Worm (Caenorhabditis elegans): ENCODE measurements around the gene F40D4.12.

Gene F40D4.12

DNA sequence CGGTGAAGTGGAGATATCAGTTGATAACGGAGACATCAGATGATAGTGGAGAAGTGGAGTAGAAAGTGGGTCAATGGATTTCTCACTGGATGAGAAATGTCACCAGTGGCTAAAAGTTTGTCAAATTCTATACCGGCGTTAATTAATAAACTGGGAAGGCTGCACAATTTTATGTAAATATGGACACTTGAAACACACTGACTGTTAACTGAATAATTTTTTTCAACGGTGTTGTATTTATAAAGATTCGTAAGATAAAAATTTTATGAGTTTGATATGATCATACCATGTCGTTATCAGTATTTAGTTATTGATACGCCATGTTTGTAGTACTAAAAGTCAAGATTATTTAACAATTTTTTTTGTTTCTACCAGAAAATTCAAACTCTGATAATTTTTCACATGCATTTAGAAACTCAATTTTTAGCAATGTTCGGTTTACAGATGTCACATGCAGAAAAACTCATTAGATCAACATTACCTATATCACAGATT is at the start of gene F40D4.12:
Gene F40D4.12, plus strand, starts transcription at position 445 of the 495 bp plus-strand sequence.
- no peak for TF ChIP-seq ama-1 (optimal IDR thresholded peaks at IDR 0.05)
- TF ChIP-seq aly-1 (tag; optimal IDR thresholded peaks at IDR 0.05), result no peak

DNA sequence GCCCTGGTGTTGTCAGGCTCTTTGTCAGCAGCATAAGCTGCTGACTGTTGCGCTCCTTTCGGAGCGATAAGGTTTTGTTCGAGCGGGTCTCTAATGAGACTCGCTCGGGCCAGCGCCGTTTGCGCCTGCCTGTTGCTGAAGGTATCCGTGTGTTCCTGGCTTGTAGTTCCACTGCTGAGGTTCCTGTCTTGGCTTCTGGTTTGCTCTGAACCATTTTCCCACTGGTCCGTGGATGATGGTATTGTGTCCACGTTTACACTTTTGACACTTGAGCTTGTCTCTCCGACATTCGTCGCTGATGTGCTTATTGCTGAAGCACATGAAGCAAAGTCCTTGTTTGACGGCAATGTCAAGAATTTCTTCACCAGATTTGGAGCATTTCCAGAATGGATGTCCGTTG is 8.4 kb upstream of the F40D4.12 start:
- TF ChIP-seq aly-1 (tag; optimal IDR thresholded peaks at IDR 0.05), result no peak
- no peak for TF ChIP-seq pes-1 (GFP tag; IDR thresholded peaks at IDR 0.05)
- TF ChIP-seq scrt-1 (GFP tag; IDR thresholded peaks at IDR 0.05), result no peak
- TF ChIP-seq hmg-4 (GFP tag; optimal IDR thresholded peaks at IDR 0.05), result no peak
- no peak for TF ChIP-seq hmbx-1 (tag; optimal IDR thresholded peaks at IDR 0.05)
- no peak for TF ChIP-seq ama-1 (optimal IDR thresholded peaks at IDR 0.05)
- TF ChIP-seq ets-7 (tag; optimal IDR thresholded peaks at IDR 0.05), result no peak
- TF ChIP-seq F13C5.2 (tag; optimal IDR thresholded peaks at IDR 0.05), result no peak
- no peak for TF ChIP-seq tbx-11 (GFP tag; IDR thresholded peaks at IDR 0.05)
- TF ChIP-seq ceh-36 (tag; optimal IDR thresholded peaks at IDR 0.05), result no peak
- no peak for TF ChIP-seq hnd-1 (tag; optimal IDR thresholded peaks at IDR 0.05)
- no peak for TF ChIP-seq tbx-37 (GFP tag; conservative IDR thresholded peaks at IDR 0.05)
- no peak for TF ChIP-seq flt-1 (GFP tag; IDR thresholded peaks at IDR 0.05)
- no peak for TF ChIP-seq B0310.2 (tag; optimal IDR thresholded peaks at IDR 0.05)
- TF ChIP-seq tra-4 (tag; optimal IDR thresholded peaks at IDR 0.05), result no peak
- no peak for TF ChIP-seq sea-1 (GFP tag; conservative IDR thresholded peaks at IDR 0.05)
- TF ChIP-seq ceh-13 (GFP tag; optimal IDR thresholded peaks at IDR 0.05), result no peak

DNA sequence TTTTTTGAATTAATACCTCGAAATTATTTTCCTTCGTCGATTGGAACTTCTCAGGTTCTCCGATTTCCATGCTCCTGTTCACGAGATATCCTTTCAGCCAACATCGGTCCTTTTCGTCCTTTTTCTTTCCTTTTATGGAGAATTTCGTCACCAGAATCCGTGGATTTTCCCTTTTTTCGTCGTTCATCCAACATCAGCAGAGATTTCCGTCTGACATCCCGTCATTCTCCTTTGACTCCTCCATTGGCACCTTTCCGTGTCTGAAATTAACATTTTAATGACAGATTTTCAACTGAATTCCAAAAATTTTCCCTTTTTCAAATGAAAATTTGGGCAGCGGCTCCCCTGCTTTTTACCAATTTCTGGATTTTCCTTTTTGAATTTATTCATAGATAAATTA is 4.7 kb upstream of the F40D4.12 start:
- TF ChIP-seq ceh-13 (GFP tag; optimal IDR thresholded peaks at IDR 0.05) (no peak), hmg-4 (GFP tag; optimal IDR thresholded peaks at IDR 0.05) (no peak), tbx-11 (GFP tag; IDR thresholded peaks at IDR 0.05) (no peak), ceh-36 (tag; optimal IDR thresholded peaks at IDR 0.05) (no peak), tra-4 (tag; optimal IDR thresholded peaks at IDR 0.05) (no peak), tbx-37 (GFP tag; conservative IDR thresholded peaks at IDR 0.05) (no peak), hmbx-1 (tag; optimal IDR thresholded peaks at IDR 0.05) (no peak), ama-1 (optimal IDR thresholded peaks at IDR 0.05) (no peak), scrt-1 (GFP tag; IDR thresholded peaks at IDR 0.05) (no peak), B0310.2 (tag; optimal IDR thresholded peaks at IDR 0.05) (no peak)

DNA sequence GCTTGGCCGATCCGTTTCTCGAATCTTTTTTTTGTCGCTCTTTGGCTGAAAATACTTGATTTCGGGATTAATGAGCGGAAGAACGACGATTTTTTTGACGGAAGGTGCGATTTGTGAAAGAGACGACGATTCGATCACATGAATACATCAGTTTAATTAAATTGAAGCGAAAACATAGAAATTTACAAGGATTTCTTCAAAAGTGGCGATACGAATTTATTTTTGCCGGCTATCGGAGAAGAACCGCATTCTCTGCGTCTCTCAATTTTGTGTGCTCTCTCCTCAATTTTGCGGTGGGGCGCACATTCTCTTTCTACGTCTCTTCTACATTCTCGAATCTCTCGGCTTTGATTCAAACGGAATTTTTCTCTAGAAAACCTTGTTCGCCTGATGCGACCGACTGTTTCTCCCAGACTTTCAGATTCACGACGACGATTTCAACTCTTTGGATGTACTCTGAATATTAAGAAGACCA is 4.3 kb upstream of the F40D4.12 start, which contains the start of gene F40D4.17:
Gene F40D4.17, minus strand, starts transcription at position 51 of the 475 bp plus-strand sequence.
- TF ChIP-seq hmbx-1 (tag; optimal IDR thresholded peaks at IDR 0.05) (no peak), ama-1 (optimal IDR thresholded peaks at IDR 0.05) (no peak), tra-4 (tag; optimal IDR thresholded peaks at IDR 0.05) (no peak), F13C5.2 (tag; optimal IDR thresholded peaks at IDR 0.05) (no peak), sea-1 (GFP tag; conservative IDR thresholded peaks at IDR 0.05) (no peak), B0310.2 (tag; optimal IDR thresholded peaks at IDR 0.05) (no peak), ceh-13 (GFP tag; optimal IDR thresholded peaks at IDR 0.05) (no peak), ets-7 (tag; optimal IDR thresholded peaks at IDR 0.05) (no peak), scrt-1 (GFP tag; IDR thresholded peaks at IDR 0.05) (no peak)

DNA sequence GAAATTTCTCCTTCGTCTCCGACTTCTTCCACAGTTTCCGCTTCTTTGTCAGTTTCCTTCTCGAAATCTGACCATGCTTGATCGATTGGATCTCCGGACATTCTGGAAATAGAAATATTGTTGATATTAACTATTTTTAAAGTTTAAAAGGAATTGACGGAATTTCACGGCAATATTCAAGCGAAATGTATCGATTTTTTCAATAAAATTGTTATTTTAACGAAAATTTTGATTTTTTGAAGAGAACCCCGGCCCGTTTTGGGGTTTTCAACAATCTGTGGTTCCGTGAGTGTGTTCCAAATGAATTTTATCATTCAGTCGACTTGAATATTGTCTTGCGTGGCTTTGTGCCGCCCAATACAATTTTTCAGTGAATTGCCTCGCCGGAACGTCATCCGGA is 2.5 kb upstream of the F40D4.12 start, which contains the start of gene F40D4.13:
Gene F40D4.13, minus strand, starts transcription at position 101 of the 400 bp plus-strand sequence.
- TF ChIP-seq hmg-4 (GFP tag; optimal IDR thresholded peaks at IDR 0.05) (no peak), F13C5.2 (tag; optimal IDR thresholded peaks at IDR 0.05) (no peak), flt-1 (GFP tag; IDR thresholded peaks at IDR 0.05) (no peak), tra-4 (tag; optimal IDR thresholded peaks at IDR 0.05) (no peak), hnd-1 (tag; optimal IDR thresholded peaks at IDR 0.05) (no peak), hmbx-1 (tag; optimal IDR thresholded peaks at IDR 0.05) (no peak)

DNA sequence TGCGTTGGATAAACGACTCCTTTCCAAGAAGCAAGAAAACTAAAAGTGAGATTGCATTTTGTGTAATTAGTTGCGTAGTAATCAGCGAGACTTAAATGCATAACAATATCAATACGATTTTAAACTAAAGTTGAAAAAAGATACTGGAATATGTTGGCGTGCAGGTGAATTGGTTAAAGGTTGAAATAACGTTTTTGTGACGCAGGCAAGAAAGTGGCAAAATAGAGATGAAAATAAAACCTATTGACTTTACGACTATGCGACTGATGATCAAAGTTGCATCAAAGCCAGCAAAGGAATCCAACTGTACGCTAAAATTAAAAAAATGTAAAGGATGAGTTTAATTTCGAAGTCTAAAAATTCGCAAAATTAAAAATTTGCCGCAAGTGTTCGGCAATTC is 5.7 kb downstream of the F40D4.12 start, which contains the start of gene srh-102:
Gene srh-102, minus strand, starts transcription at position 101 of the 400 bp plus-strand sequence.
- TF ChIP-seq tra-4 (tag; optimal IDR thresholded peaks at IDR 0.05), result no peak
- TF ChIP-seq tbx-11 (GFP tag; IDR thresholded peaks at IDR 0.05), result no peak
- no peak for TF ChIP-seq F13C5.2 (tag; optimal IDR thresholded peaks at IDR 0.05)
- TF ChIP-seq hmbx-1 (tag; optimal IDR thresholded peaks at IDR 0.05), result no peak
- TF ChIP-seq ceh-13 (GFP tag; optimal IDR thresholded peaks at IDR 0.05), result no peak
- no peak for TF ChIP-seq scrt-1 (GFP tag; IDR thresholded peaks at IDR 0.05)
- TF ChIP-seq hnd-1 (tag; optimal IDR thresholded peaks at IDR 0.05), result no peak
- no peak for TF ChIP-seq tbx-37 (GFP tag; conservative IDR thresholded peaks at IDR 0.05)
- no peak for TF ChIP-seq sea-1 (GFP tag; conservative IDR thresholded peaks at IDR 0.05)
- TF ChIP-seq ama-1 (optimal IDR thresholded peaks at IDR 0.05), result no peak
- TF ChIP-seq hmg-4 (GFP tag; optimal IDR thresholded peaks at IDR 0.05), result no peak
- TF ChIP-seq pes-1 (GFP tag; IDR thresholded peaks at IDR 0.05), result no peak
- TF ChIP-seq aly-1 (tag; optimal IDR thresholded peaks at IDR 0.05), result no peak
- no peak for TF ChIP-seq ets-7 (tag; optimal IDR thresholded peaks at IDR 0.05)

DNA sequence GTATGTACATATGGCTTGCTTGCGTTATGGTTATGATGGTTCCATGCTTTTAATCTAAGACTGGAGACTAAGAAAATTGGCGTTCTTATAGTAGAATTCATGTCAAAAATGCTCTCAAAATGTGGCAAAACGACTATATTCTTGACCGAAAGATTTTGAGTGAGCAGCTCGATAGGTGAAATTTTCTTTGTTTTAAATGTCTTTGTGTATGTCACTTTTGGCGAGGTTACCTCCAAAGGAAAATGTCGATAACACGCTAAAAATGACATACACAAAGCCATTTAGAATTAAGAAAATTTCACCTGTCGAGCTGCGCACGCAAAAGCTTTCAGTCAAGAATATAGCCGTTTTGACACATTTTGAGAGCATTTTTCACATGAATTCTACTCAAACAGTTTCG is 7.8 kb downstream of the F40D4.12 start, which contains the start of gene srz-66:
Gene srz-66, minus strand, starts transcription at position 101 of the 400 bp plus-strand sequence.
- no peak for TF ChIP-seq hnd-1 (tag; optimal IDR thresholded peaks at IDR 0.05)

DNA sequence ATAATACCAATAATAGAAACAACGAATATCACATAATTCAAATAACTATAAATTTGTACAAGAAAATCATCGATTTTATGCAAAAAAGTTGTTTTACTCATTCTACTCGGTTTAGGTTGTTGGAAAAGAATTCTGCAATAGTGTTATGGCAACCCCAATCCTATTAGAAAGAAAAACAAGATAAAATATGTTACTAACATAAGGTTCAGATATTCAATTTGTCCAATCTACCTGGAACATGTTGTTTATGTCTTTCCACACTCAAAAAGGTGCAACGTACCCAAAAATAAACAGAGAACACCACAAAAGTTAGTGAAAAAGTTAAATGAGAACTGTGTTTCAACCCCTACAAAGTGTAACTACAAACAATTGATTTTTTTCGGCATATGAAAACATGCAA is 11.1 kb downstream of the F40D4.12 start, which contains the start of gene srw-51:
Gene srw-51, minus strand, starts transcription at position 101 of the 400 bp plus-strand sequence.
- no peak for TF ChIP-seq hmbx-1 (tag; optimal IDR thresholded peaks at IDR 0.05)
- TF ChIP-seq tbx-11 (GFP tag; IDR thresholded peaks at IDR 0.05), result no peak
- TF ChIP-seq hnd-1 (tag; optimal IDR thresholded peaks at IDR 0.05), result no peak
- TF ChIP-seq ceh-13 (GFP tag; optimal IDR thresholded peaks at IDR 0.05), result no peak
- TF ChIP-seq hmg-4 (GFP tag; optimal IDR thresholded peaks at IDR 0.05), result no peak
- TF ChIP-seq aly-1 (tag; optimal IDR thresholded peaks at IDR 0.05), result no peak
- no peak for TF ChIP-seq B0310.2 (tag; optimal IDR thresholded peaks at IDR 0.05)
- no peak for TF ChIP-seq tra-4 (tag; optimal IDR thresholded peaks at IDR 0.05)
- no peak for TF ChIP-seq flt-1 (GFP tag; IDR thresholded peaks at IDR 0.05)
- TF ChIP-seq scrt-1 (GFP tag; IDR thresholded peaks at IDR 0.05), result no peak
